Fruit fly (Drosophila melanogaster): ENCODE measurements around the gene CG31510.

DNA sequence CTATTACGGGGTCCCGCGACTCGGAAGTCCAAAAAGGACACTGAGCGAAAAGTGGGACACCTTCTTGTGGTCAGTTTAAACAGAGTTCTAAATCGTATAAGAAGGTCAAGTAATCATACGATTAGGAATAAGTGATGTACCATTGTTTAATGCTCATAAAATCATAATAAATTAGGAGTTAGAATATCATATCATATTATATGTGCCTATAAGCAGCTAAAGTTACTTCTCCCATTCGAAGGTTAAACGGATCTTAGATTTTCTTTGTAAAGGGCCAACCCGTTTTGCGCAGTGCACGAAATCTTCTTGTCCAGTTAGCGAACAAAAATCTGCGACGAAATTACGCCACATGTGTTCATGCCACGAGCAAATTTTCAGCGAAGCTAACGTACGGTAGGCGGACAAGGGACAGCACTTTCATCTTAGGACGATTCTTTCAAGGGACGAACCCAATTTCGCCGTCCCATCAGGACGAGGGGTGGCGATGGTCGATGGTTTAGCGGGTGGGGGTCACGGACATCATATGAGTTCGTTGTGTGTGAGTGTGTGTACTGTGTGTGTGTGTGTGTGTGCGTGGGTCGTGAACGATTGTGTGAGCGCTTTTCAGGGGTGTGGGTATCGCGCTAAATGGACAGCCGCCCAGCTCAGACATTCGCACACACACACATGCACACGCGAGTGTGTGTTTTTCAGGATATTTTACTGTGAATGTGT is 45.7 kb upstream of the CG31510 start:
- TF ChIP-seq CG13123 (GFP tag; optimal IDR thresholded peaks at IDR 0.05) = no peak
- TF ChIP-seq CG8478 (optimal IDR thresholded peaks at IDR 0.05) = no peak
